Worm (Caenorhabditis elegans) whole organism, L4/young adult: ENCODE results near the gene srx-58.

Experiments used
- dao-5 ChIP-seq: sonication (generic microtip); optimal IDR thresholded peaks from 2 replicates; lab custom pipeline; 2016; ENCODE audit warnings: missing genotype, missing genetic modification characterization, moderate library complexity, missing compliant biosample characterization
- him-1 ChIP-seq: sonication (generic microtip); optimal IDR thresholded peaks from 2 replicates; lab custom pipeline; 2016; ENCODE audit warnings: missing genotype, missing genetic modification reagents, missing genetic modification characterization, missing compliant biosample characterization

DNA sequence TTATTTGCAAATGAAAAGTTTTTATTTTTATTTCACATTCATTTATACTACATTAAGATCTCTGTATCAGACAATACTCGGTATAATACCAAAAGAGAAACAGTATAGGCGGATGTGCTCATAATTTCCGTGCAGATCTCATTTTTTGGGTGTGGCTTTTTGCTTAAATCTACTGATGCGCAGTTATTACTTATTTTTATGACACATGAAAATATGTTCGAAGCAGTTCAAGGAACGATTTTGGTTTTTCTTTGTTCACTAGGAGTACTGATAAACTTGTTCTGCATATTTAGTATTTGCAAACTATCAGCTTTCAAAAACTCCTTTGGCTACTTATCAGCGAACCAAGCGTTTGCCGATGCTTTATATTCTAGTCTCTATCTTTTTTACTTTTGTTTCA, at the start of gene srx-58:
- TF ChIP-seq dao-5 (tag; lab: Kevin White, UChicago) (no peak), him-1 (tag; lab: Kevin White, UChicago) (no peak)
